Fruit fly (Drosophila melanogaster): ENCODE data around the gene Acp33A.

Gene Acp33A

dm6 chr2L:11591578-11591977, at the start of gene Acp33A:
Gene Acp33A, minus strand, starts transcription at chr2L:11591678.
- TF ChIP-seq CG17801 (GFP tag; optimal IDR thresholded peaks at IDR 0.05; ENCODE audit: partially characterized antibody), result no peak

DNA sequence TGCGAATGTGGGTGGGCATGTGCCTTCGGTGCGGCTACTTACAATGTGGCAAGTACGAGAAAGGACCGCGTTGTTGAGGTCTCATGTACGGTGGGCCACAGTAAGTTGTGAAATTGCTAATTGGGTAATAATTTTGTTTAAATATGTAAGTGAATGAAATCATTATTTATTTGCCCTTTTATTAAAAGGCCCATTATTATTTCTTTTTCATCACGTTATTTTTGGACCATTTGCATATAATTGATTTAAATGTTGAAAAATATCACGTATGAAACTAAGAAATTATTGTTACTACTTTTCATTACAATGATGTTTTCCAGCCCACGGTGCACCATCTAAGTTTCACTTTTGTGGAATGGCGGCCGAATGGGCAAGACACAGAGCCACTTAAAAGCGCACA, 36.8 kb upstream of the Acp33A start:
- TF ChIP-seq CG17801 (GFP tag; optimal IDR thresholded peaks at IDR 0.05; ENCODE audit: partially characterized antibody), result no peak

DNA sequence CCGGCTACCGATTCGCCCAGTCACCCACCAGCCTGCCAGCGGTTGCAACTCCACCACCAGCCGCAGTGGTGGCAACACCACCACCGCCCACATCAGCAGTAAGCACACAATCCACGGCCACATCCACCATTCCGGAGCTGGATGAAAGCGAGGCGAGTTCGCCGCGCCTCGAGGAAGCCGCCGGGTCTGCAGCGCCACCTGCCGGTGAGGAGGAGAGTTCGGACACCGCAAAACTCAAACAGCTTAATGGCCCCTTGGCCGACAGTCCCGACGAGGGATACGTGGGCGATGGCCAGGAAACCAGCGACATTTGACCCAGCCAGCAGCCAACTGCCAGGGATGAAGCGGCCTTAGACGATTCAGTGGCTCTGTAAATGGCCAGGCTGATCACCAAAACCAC, 32.7 kb upstream of the Acp33A start:
- TF ChIP-seq CG17801 (GFP tag; optimal IDR thresholded peaks at IDR 0.05; ENCODE audit: partially characterized antibody), result no peak

- TF ChIP-seq CG17801 (GFP tag; optimal IDR thresholded peaks at IDR 0.05; ENCODE audit: partially characterized antibody), result no peak
Measured at dm6 chr2L:11611672-11612071, 20.2 kb upstream of the Acp33A start, which contains the start of gene spag4. Gene spag4, minus strand, starts transcription at chr2L:11611772.

DNA sequence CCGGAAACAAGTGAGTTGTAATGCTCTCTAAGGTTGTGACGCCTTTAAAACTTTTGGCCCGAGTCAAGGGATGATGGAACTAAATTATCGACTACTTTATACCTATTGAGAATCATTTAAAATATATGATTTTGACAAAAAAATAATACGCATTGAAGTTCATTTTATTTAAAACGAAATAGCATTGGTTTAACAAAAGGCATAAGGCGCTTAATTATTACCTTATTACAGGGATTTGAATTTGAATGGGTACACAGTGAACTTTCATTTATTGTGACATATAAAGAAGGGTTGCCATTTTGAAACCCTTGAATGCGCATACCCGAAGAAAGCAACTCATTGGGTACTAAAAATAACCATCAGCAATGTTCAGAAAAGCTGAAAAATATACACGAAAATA, 2.4 kb downstream of the Acp33A start:
- no peak for TF ChIP-seq CG17801 (GFP tag; optimal IDR thresholded peaks at IDR 0.05; ENCODE audit: partially characterized antibody)

dm6 chr2L:11586733-11587132, 4.7 kb downstream of the Acp33A start, which contains the start of gene Mst33A:
Gene Mst33A, minus strand, starts transcription at chr2L:11586833.
- TF ChIP-seq CG17801 (GFP tag; optimal IDR thresholded peaks at IDR 0.05; ENCODE audit: partially characterized antibody), result no peak

DNA sequence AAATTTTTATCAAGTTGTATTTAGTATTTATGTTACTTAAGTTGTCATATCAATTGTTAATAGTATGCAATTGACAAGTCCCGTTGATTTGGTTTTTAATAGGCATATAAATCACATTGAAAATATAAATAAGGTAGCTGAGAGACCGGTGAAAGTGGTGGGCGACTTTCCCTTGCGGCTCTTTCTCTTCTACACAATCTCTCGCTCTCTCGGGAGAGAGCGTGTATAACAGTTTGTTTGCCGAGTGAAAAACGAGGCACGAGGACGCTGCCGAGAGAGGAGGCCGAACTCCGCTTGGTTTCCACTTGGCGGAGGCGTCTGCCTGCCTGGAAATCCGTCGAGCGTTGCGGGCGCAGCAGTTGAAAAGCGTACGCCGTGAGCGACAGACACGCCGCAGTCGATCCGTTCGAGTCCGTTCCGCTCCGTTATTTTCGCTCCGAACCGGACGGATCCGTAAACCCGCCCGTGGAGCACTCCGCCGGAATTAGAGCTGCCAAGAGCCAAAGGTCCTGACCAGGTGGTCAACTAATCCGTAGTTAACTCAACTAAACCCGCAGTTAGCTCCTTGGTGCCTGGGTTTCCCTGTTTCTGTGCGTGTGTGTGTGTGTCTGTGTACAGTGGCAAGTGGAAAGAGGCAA, 9.7 kb downstream of the Acp33A start, which contains the start of gene kek2:
Gene kek2 (plus strand): TSS at position 321 of the 638 bp plus-strand sequence.
- no peak for TF ChIP-seq CG17801 (GFP tag; optimal IDR thresholded peaks at IDR 0.05; ENCODE audit: partially characterized antibody)

- no peak for TF ChIP-seq CG17801 (GFP tag; optimal IDR thresholded peaks at IDR 0.05; ENCODE audit: partially characterized antibody)
Measured at dm6 chr2L:11553825-11554224, 37.7 kb downstream of the Acp33A start.

Data from ovary, adult (tissue).